Worm (Caenorhabditis elegans): ENCODE measurements around the gene mdt-27.

Gene mdt-27

DNA sequence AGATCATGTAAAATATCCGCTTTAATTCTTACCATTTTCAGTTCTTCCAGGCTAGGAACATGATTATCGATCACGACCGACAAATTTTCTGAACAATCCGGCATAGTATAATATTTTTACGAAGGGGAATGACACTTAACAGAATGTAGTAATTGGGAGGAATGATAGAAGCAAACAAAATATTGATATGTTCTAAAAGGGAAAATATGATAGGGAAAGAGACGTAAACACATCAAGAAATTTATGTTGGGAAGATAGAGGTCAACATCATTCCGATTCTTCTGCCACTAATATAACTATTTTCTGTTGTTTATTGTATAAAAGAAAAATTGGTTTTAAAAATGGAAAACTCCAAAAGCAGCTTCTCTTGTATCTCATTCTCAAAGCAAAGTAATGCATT, 16.3 kb downstream of the mdt-27 start, which contains the start of gene C24B5.4:
Gene C24B5.4, minus strand, starts transcription at position 206 of the 400 bp plus-strand sequence.
- TF ChIP-seq mxl-2 (GFP tag; conservative IDR thresholded peaks at IDR 0.05) (no peak), daf-19 (GFP tag; conservative IDR thresholded peaks at IDR 0.05) (no peak), mdl-1 (tag; optimal IDR thresholded peaks at IDR 0.05) (no peak), ama-1 (optimal IDR thresholded peaks at IDR 0.05) (no peak), pqm-1 (tag; optimal IDR thresholded peaks at IDR 0.05) (peak; percentile 22), aly-2 (tag; optimal IDR thresholded peaks at IDR 0.05) (no peak), ztf-11 (tag; optimal IDR thresholded peaks at IDR 0.05) (no peak), daf-16 (GFP tag; optimal IDR thresholded peaks at IDR 0.05) (no peak), daf-16 (tag; optimal IDR thresholded peaks at IDR 0.05) (peak; percentile 95), nhr-28 (tag; optimal IDR thresholded peaks at IDR 0.05) (peak; percentile 50), unc-130 (GFP tag; optimal IDR thresholded peaks at IDR 0.05) (no peak)

ce11 chrV:9194055-9194454, 19.4 kb downstream of the mdt-27 start:
- TF ChIP-seq spr-3 (GFP tag; optimal IDR thresholded peaks at IDR 0.05) = no peak
- TF ChIP-seq arid-1 (GFP tag; conservative IDR thresholded peaks at IDR 0.05) = no peak
- TF ChIP-seq jun-1 (tag; optimal IDR thresholded peaks at IDR 0.05) = no peak
- TF ChIP-seq ces-1 (GFP tag; optimal IDR thresholded peaks at IDR 0.05) = peak; percentile 56
- no peak for TF ChIP-seq dve-1 (tag; optimal IDR thresholded peaks at IDR 0.05; ENCODE audit: insufficient read depth)
- TF ChIP-seq Y75B8A.6 (GFP tag; IDR thresholded peaks at IDR 0.05) = no peak
- peak; percentile 54; the same call in 1 of the 2 replicates for TF ChIP-seq ctbp-1 (GFP tag; IDR thresholded peaks at IDR 0.05)
- no peak for TF ChIP-seq hif-1 (tag; optimal IDR thresholded peaks at IDR 0.05)

DNA sequence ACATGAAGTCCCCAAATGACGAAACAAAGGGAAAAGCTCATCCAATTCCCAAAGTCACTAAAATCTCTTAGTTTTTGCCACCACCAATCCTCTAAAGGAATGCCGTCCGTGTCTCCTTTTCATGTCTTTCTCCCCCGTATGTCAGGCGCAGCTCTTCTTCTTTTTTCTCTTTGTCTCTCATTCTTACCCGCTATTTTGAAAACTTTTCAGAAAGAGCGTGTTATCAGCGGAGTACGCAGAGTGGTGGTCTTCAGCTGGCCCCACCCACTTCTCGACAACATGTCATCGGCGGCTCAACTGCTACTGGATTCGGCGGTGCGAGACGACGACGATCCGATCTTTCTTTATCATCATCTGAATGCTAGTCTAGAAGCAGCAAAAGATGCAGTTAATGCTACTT, 22.0 kb downstream of the mdt-27 start, which contains the start of gene sphr-1:
Gene sphr-1, plus strand, starts transcription at position 205 of the 400 bp plus-strand sequence.
- no peak for TF ChIP-seq mxl-2 (GFP tag; conservative IDR thresholded peaks at IDR 0.05)
- TF ChIP-seq aha-1 (tag) = peak; percentile 5
- peak in 1 of 2 experiments; percentile 95 for TF ChIP-seq unc-62 (GFP tag; optimal IDR thresholded peaks at IDR 0.05 in 1 of 2)
- no peak for TF ChIP-seq unc-62 (tag; optimal IDR thresholded peaks at IDR 0.05)
- no peak for TF ChIP-seq ces-1 (GFP tag; optimal IDR thresholded peaks at IDR 0.05)
- TF ChIP-seq ctbp-1 (GFP tag; IDR thresholded peaks at IDR 0.05) = 0 out of 2 replicates have a peak, but pooled peaks have one; percentile 36
- no peak for TF ChIP-seq lin-13 (GFP tag; optimal IDR thresholded peaks at IDR 0.05)
- TF ChIP-seq fkh-10 (GFP tag; optimal IDR thresholded peaks at IDR 0.05) = peak; percentile 6

DNA sequence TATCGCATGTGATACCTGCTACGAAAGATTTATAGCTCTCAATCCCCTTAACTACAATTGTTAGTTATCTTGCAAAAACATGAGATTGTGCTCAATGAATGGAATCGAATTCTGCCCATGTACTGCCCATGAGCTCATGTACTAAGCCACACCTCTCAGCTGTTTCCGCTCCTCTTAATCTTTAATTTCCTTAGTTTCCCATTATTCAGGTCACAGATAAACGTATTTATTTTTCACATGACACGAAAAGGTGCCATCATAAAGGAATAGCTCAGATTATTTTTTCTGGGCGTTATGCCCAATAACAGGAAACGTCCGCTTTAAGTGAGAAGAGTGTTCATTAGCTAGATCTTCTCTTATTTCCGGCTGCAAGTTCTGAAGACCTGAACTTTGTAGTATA, 27.4 kb downstream of the mdt-27 start:
- TF ChIP-seq aha-1 (tag) (peak; percentile 20), jun-1 (tag; optimal IDR thresholded peaks at IDR 0.05) (no peak)

DNA sequence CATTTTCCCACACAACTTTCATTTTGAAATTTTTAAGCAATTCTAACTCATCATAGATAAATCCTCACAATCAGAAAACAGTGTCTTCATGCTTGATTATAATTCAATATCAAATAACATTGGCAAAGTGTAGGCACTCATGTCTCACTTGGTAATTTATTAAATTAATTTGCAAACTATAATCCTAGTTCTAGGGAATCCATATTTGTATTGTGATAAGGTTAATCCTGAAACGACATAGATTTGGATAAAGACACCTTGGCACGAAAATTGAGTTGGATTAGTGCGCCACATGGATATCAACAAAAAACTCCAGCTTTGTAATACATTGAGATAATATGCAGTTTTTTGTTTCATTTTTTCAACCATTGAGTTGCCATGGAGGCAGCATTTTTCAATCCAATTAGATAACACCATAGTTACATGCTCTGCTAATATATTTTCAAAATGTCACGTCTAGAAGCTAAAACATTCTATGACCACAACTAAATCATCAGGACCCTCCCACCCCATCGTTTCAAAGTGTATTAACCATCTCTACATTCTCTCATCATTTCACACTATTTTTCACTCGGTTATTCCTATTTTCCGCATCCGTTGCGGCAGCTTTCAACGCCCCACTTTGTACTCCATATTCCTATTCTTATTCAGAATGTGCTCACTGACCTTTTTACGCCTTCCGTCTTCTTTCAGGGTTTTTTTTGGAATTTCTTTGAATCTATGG, 29.6 kb downstream of the mdt-27 start:
- TF ChIP-seq aha-1 (tag) (peak; percentile 8), jun-1 (tag; optimal IDR thresholded peaks at IDR 0.05) (no peak)

DNA sequence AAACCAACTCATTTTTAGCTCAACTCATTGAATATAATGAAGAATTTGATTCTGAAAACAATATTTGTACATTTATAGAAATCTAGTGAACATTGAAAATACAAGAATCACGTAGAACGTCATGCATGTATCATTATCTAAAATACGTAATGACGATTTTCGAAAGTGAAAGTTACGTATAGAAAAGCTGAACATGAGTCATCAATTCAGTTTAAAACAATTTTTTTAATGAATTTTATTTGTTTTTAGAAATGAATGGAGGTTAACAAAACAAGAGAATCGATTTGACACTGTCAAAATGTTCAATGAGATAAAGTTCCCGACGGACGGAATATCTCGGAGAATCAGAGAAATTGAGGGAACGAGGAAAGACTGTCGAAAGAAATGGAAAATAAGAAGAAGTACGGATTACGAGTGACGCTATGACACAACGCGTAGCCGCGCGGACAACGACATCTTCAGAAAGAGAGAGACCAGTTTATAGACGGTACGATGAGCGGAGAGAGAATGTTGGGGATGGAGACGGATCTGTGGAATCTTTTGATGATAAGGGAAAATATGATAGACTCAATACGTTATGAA, 31.7 kb downstream of the mdt-27 start, which contains the start of gene ptr-1:
Gene ptr-1, minus strand, starts transcription at position 51 of the 582 bp plus-strand sequence.
- no peak for TF ChIP-seq hif-1 (tag; optimal IDR thresholded peaks at IDR 0.05)
- no peak for TF ChIP-seq dmd-9 (GFP tag; IDR thresholded peaks at IDR 0.05)
- TF ChIP-seq nhr-77 (tag; optimal IDR thresholded peaks at IDR 0.05) = no peak
- TF ChIP-seq duxl-1 (tag; optimal IDR thresholded peaks at IDR 0.05; ENCODE audit: poor library complexity) = no peak
- no peak for TF ChIP-seq lin-39 (tag; optimal IDR thresholded peaks at IDR 0.05)
- TF ChIP-seq mes-2 (tag; optimal IDR thresholded peaks at IDR 0.05; ENCODE audit: poor library complexity, severe bottlenecking) = no peak

Measured in whole organism, L4 larva.